Worm (Caenorhabditis elegans) whole organism, mixed stage, embryonic: Measurements from ENCODE around the gene C15H9.4.

Experiments used
- lin-13 ChIP-seq: fragments of 150-350 bp; optimal IDR thresholded peaks from 2 replicates; lab custom pipeline; 2014; ENCODE audit warnings: missing biosample characterization, missing genetic modification characterization
- lsy-2 ChIP-seq: fragments of 150-350 bp; optimal IDR thresholded peaks from 2 replicates; lab custom pipeline; 2014; ENCODE audit warnings: missing biosample characterization, missing genetic modification characterization
- mab-5 ChIP-seq: fragments of 150-350 bp; optimal IDR thresholded peaks from 2 replicates; lab custom pipeline; 2014; ENCODE audit warnings: missing biosample characterization, missing genetic modification characterization
- mep-1 ChIP-seq: fragments of 150-350 bp; optimal IDR thresholded peaks from 2 replicates; lab custom pipeline; 2017; ENCODE audit warnings: missing biosample characterization, missing genetic modification reagents, missing genetic modification characterization, inconsistent platforms
- mls-2 ChIP-seq: sonication (generic microtip); optimal IDR thresholded peaks from 2 replicates; lab custom pipeline; 2016; ENCODE audit warnings: mild to moderate bottlenecking, missing genetic modification characterization, moderate library complexity, missing compliant biosample characterization
- nhr-28 ChIP-seq: fragments of 150-350 bp; optimal IDR thresholded peaks from 2 replicates; lab custom pipeline; 2014; ENCODE audit warnings: missing biosample characterization, missing genetic modification characterization
- snpc-4 ChIP-seq: fragments of 150-350 bp; optimal IDR thresholded peaks from 2 replicates; lab custom pipeline; 2014; ENCODE audit warnings: missing biosample characterization, missing genetic modification characterization
- unc-120 ChIP-seq: sonication (generic microtip); optimal IDR thresholded peaks from 2 replicates; lab custom pipeline; 2017; ENCODE audit warnings: missing genetic modification characterization, missing compliant biosample characterization; ENCODE audit not compliant: poor library complexity, severe bottlenecking
- unc-39 ChIP-seq: fragments of 150-350 bp; optimal IDR thresholded peaks from 2 replicates; lab custom pipeline; 2014; ENCODE audit warnings: missing biosample characterization, missing genetic modification characterization
- ztf-11 ChIP-seq: fragments of 150-350 bp; optimal IDR thresholded peaks from 2 replicates; lab custom pipeline; 2014; ENCODE audit warnings: missing biosample characterization, missing genetic modification characterization

ce11 chrX:6145921-6146320 is 48.5 kb downstream of the C15H9.4 start:
- TF ChIP-seq ztf-11 (no peak), unc-39 (no peak), mab-5 (tag; lab: Kevin White, UChicago) (no peak), nhr-28 (no peak), lin-13 (tag; lab: Kevin White, UChicago) (no peak), snpc-4 (tag; lab: Kevin White, UChicago) (no peak), mls-2 (no peak), unc-120 (tag; lab: Kevin White, UChicago) (peak; percentile 45), mep-1 (no peak), lsy-2 (tag; lab: Kevin White, UChicago) (no peak)
